Worm (Caenorhabditis elegans) whole organism, early embryonic: Measurements from ENCODE around the gene C07C7.1.

ENCODE experiments used
- B0310.2 ChIP-seq: sonication (generic microtip); optimal IDR thresholded peaks from 2 replicates; lab custom pipeline; 2016; ENCODE audit warnings: mild to moderate bottlenecking, missing genetic modification characterization, missing compliant biosample characterization
- F13C5.2 ChIP-seq: sonication (generic microtip); optimal IDR thresholded peaks from 2 replicates; lab custom pipeline; 2017; ENCODE audit warnings: mild to moderate bottlenecking, missing genetic modification characterization, inconsistent platforms, missing compliant biosample characterization
- aly-1 ChIP-seq: sonication (generic microtip); optimal IDR thresholded peaks from 2 replicates; lab custom pipeline; 2016; ENCODE audit warnings: missing genetic modification characterization, missing compliant biosample characterization
- ama-1 ChIP-seq: fragments of 150-350 bp; optimal IDR thresholded peaks from 2 replicates; lab custom pipeline; 2014
- ceh-13 ChIP-seq: fragments of 200-800 bp; sonication (Bioruptor generic); optimal IDR thresholded peaks from 2 replicates; lab custom pipeline; 2018; ENCODE audit warnings: mild to moderate bottlenecking, missing genetic modification characterization, missing compliant biosample characterization
- ceh-36 ChIP-seq: sonication (generic microtip); optimal IDR thresholded peaks from 2 replicates; lab custom pipeline; 2016; ENCODE audit warnings: missing genetic modification characterization, inconsistent platforms, missing compliant biosample characterization
- ets-7 ChIP-seq: sonication (generic microtip); optimal IDR thresholded peaks from 2 replicates; lab custom pipeline; 2016; ENCODE audit warnings: missing genotype, missing genetic modification characterization, missing compliant biosample characterization
- flt-1 ChIP-seq: fragments of 200-800 bp; sonication (Bioruptor generic); IDR thresholded peaks from 2 replicates; pipeline ENCODE4 v1.3.6; 2022; ENCODE audit warnings: missing genetic modification characterization, missing compliant biosample characterization
- hmbx-1 ChIP-seq: sonication (generic microtip); optimal IDR thresholded peaks from 2 replicates; lab custom pipeline; 2016; ENCODE audit warnings: mild to moderate bottlenecking, missing genetic modification characterization, missing compliant biosample characterization
- hmg-4 ChIP-seq: fragments of 200-800 bp; sonication (Bioruptor generic); optimal IDR thresholded peaks from 2 replicates; lab custom pipeline; 2018; ENCODE audit warnings: mild to moderate bottlenecking, missing genetic modification characterization, missing compliant biosample characterization
- hnd-1 ChIP-seq: sonication (generic microtip); optimal IDR thresholded peaks from 2 replicates; lab custom pipeline; 2016; ENCODE audit warnings: missing genetic modification characterization, missing compliant biosample characterization
- pes-1 ChIP-seq: fragments of 200-800 bp; sonication (Bioruptor generic); IDR thresholded peaks from 2 replicates; pipeline ENCODE4 v1.3.6; 2022; ENCODE audit warnings: missing genetic modification reagents, missing genetic modification characterization, missing compliant biosample characterization
- scrt-1 ChIP-seq: fragments of 200-800 bp; sonication (Bioruptor generic); IDR thresholded peaks from 2 replicates; pipeline ENCODE4 v1.3.6; 2022; ENCODE audit warnings: missing genetic modification characterization, missing compliant biosample characterization
- sea-1 ChIP-seq: fragments of 200-800 bp; sonication (Bioruptor generic); conservative IDR thresholded peaks from 2 replicates; pipeline ENCODE4 v1.3.6; 2022; ENCODE audit warnings: missing genetic modification characterization, missing compliant biosample characterization
- tbx-11 ChIP-seq: fragments of 200-800 bp; sonication (Bioruptor generic); IDR thresholded peaks from 2 replicates; pipeline ENCODE4 v1.3.6; 2022; ENCODE audit warnings: missing genetic modification characterization, missing compliant biosample characterization
- tbx-37 ChIP-seq: fragments of 200-800 bp; sonication (Bioruptor generic); conservative IDR thresholded peaks from 2 replicates; pipeline ENCODE4 v1.3.6; 2022; ENCODE audit warnings: missing genetic modification reagents, missing genetic modification characterization, missing compliant biosample characterization
- tra-4 ChIP-seq: sonication (generic microtip); optimal IDR thresholded peaks from 2 replicates; lab custom pipeline; 2017; ENCODE audit warnings: missing genetic modification characterization, missing compliant biosample characterization

Gene C07C7.1

ce11 chrIV:9184547-9184946 lies at the start of gene C07C7.1:
TSS of gene C07C7.1 (plus strand) at chrIV:9184847.
- TF ChIP-seq flt-1 (GFP tag; lab: Robert Waterston, UW), result no peak
- no peak for TF ChIP-seq ama-1 (lab: Kevin White, UChicago)
- no peak for TF ChIP-seq F13C5.2 (tag; lab: Kevin White, UChicago)
- no peak for TF ChIP-seq sea-1 (GFP tag; lab: Robert Waterston, UW)
- TF ChIP-seq tbx-11, result no peak
- TF ChIP-seq hmg-4 (GFP tag; lab: Kevin White, UChicago), result no peak
- no peak for TF ChIP-seq tbx-37 (GFP tag; lab: Robert Waterston, UW)
- no peak for TF ChIP-seq hnd-1
- TF ChIP-seq ceh-36 (tag; lab: Kevin White, UChicago), result no peak
- TF ChIP-seq ceh-13, result no peak
- no peak for TF ChIP-seq pes-1
- TF ChIP-seq hmbx-1 (tag; lab: Kevin White, UChicago), result no peak

DNA sequence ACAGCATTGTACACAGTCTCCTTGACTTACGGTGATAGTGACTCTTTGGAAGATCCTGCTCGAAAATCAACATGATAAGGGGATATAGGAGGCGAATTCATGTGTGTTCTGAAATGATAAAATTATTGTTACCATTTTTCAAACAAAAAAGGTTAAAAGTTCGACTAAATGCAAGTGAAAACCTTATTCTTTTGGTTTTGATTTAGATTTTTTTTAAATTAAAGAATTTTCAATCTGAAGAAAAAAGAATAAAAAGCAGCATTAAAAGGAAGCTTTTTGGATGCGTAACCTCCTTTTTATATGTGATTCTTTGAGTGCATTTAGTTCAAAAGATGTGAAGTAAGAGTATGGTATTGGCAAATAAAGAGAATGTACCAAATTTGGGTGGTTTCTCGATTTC lies 49.3 kb upstream of the C07C7.1 start, which contains the start of gene delm-1:
TSS of gene delm-1 (minus strand) at position 101 of the 400 bp plus-strand sequence.
- no peak for TF ChIP-seq B0310.2 (tag; lab: Kevin White, UChicago)
- no peak for TF ChIP-seq tra-4
- no peak for TF ChIP-seq pes-1
- no peak for TF ChIP-seq aly-1 (tag; lab: Kevin White, UChicago)
- no peak for TF ChIP-seq ceh-36 (tag; lab: Kevin White, UChicago)
- no peak for TF ChIP-seq ets-7
- TF ChIP-seq hmbx-1 (tag; lab: Kevin White, UChicago), result no peak
- TF ChIP-seq hnd-1, result no peak
- TF ChIP-seq scrt-1, result no peak
- TF ChIP-seq F13C5.2 (tag; lab: Kevin White, UChicago), result no peak
- no peak for TF ChIP-seq sea-1 (GFP tag; lab: Robert Waterston, UW)
- no peak for TF ChIP-seq flt-1 (GFP tag; lab: Robert Waterston, UW)
- no peak for TF ChIP-seq tbx-37 (GFP tag; lab: Robert Waterston, UW)

- TF ChIP-seq tbx-37 (GFP tag; lab: Robert Waterston, UW), result no peak
- no peak for TF ChIP-seq ama-1 (lab: Kevin White, UChicago)
- no peak for TF ChIP-seq scrt-1
- no peak for TF ChIP-seq B0310.2 (tag; lab: Kevin White, UChicago)
- no peak for TF ChIP-seq aly-1 (tag; lab: Kevin White, UChicago)
- TF ChIP-seq hmg-4 (GFP tag; lab: Kevin White, UChicago), result no peak
- no peak for TF ChIP-seq hnd-1
- TF ChIP-seq hmbx-1 (tag; lab: Kevin White, UChicago), result no peak
These were observed 44.4 kb upstream of the C07C7.1 start for ce11 chrIV:9140172-9140805.

- no peak for TF ChIP-seq flt-1 (GFP tag; lab: Robert Waterston, UW)
- no peak for TF ChIP-seq tbx-11
- no peak for TF ChIP-seq ceh-13
- TF ChIP-seq ceh-36 (tag; lab: Kevin White, UChicago), result no peak
- no peak for TF ChIP-seq ets-7
- no peak for TF ChIP-seq F13C5.2 (tag; lab: Kevin White, UChicago)
- no peak for TF ChIP-seq hmbx-1 (tag; lab: Kevin White, UChicago)
- no peak for TF ChIP-seq scrt-1
- no peak for TF ChIP-seq tra-4
- no peak for TF ChIP-seq hmg-4 (GFP tag; lab: Kevin White, UChicago)
These were observed 40.2 kb upstream of the C07C7.1 start, which contains the start of gene flp-1 for ce11 chrIV:9144405-9144804. TSS of gene flp-1 (plus strand) at chrIV:9144705.

DNA sequence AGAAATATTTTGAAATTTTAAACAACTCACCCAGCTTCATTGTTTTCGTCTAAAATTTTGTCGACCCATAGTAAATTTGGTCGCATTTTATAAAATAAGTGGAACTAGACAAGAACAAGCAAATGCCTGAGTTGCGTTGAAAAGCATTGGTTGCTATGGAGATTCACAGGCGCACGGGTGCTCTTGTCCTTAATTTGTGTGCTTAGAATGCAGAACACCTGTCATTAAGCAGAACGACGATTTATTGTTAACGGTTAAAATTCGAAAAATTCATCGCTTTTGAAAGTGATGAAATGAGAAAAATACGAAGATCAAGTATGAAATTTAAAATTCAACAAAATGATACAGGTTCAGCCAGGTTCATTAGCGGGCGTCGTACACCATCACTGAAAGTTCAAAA lies 38.5 kb upstream of the C07C7.1 start, which contains the start of gene daf-10:
TSS of gene daf-10 (minus strand) at position 101 of the 400 bp plus-strand sequence.
- TF ChIP-seq ceh-36 (tag; lab: Kevin White, UChicago) (no peak), ama-1 (lab: Kevin White, UChicago) (no peak), ceh-13 (no peak), hnd-1 (no peak), flt-1 (GFP tag; lab: Robert Waterston, UW) (no peak), sea-1 (GFP tag; lab: Robert Waterston, UW) (no peak), tra-4 (no peak), hmg-4 (GFP tag; lab: Kevin White, UChicago) (no peak), tbx-37 (GFP tag; lab: Robert Waterston, UW) (no peak)

ce11 chrIV:9146819-9147518 lies 37.7 kb upstream of the C07C7.1 start, which contains the start of the genes rpb-12 and aly-2:
TSS of gene rpb-12 (minus strand) at chrIV:9146869.
TSS of gene aly-2 (plus strand) at chrIV:9147468.
- no peak for TF ChIP-seq ceh-36 (tag; lab: Kevin White, UChicago)
- no peak for TF ChIP-seq ets-7

- TF ChIP-seq ceh-36 (tag; lab: Kevin White, UChicago) (no peak), scrt-1 (no peak), pes-1 (no peak), hmbx-1 (tag; lab: Kevin White, UChicago) (no peak), F13C5.2 (tag; lab: Kevin White, UChicago) (no peak), ama-1 (lab: Kevin White, UChicago) (no peak), ceh-13 (no peak), flt-1 (GFP tag; lab: Robert Waterston, UW) (no peak), sea-1 (GFP tag; lab: Robert Waterston, UW) (no peak), hnd-1 (no peak), tbx-11 (no peak), aly-1 (tag; lab: Kevin White, UChicago) (no peak), hmg-4 (GFP tag; lab: Kevin White, UChicago) (no peak)
These were observed 34.5 kb upstream of the C07C7.1 start, which contains the start of gene F23B2.7 for ce11 chrIV:9150175-9150574. TSS of gene F23B2.7 (plus strand) at chrIV:9150475.
